Fruit fly (Drosophila melanogaster) whole organism, embryonic: Measurements from ENCODE around the gene Mst85C.
A peak's percentile ranks its signal among the peaks of the same experiment; 100 is the strongest.

Source experiments
- Bgb ChIP-seq: fragments of 200-800 bp; sonication (Bioruptor generic); IDR thresholded peaks from 2 replicates; pipeline ENCODE4 v1.3.6; 2022; ENCODE audit warnings: missing biosample characterization, missing genetic modification characterization; ENCODE audit not compliant: partially characterized antibody
- CG10209 ChIP-seq: fragments of 200-800 bp; sonication (Bioruptor generic); optimal IDR thresholded peaks from 3 replicates; lab custom pipeline; 2017; ENCODE audit warnings: missing biosample characterization, mild to moderate bottlenecking, missing genetic modification characterization, missing genetic modification reagents
- CG12659 ChIP-seq: fragments of 200-800 bp; sonication (Bioruptor generic); optimal IDR thresholded peaks from 3 replicates; lab custom pipeline; 2017; ENCODE audit warnings: mild to moderate bottlenecking, missing biosample characterization, missing genetic modification reagents, missing genetic modification characterization
- CG17359 ChIP-seq: fragments of 200-800 bp; sonication (Bioruptor generic); optimal IDR thresholded peaks from 3 replicates; lab custom pipeline; 2018; ENCODE audit warnings: missing biosample characterization, mild to moderate bottlenecking, missing genetic modification characterization, moderate library complexity
- CG17612 ChIP-seq: fragments of 200-800 bp; sonication (Bioruptor generic); IDR thresholded peaks from 2 replicates; pipeline ENCODE4 v1.3.6; 2022; ENCODE audit warnings: missing biosample characterization, missing genetic modification characterization
- CG2129 ChIP-seq: fragments of 200-800 bp; sonication (Bioruptor generic); IDR thresholded peaks from 2 replicates; pipeline ENCODE4 v1.3.6; 2022; ENCODE audit warnings: missing biosample characterization, missing genetic modification characterization; ENCODE audit not compliant: partially characterized antibody
- CG2199 ChIP-seq: fragments of 200-800 bp; sonication (Bioruptor generic); IDR thresholded peaks from 3 replicates; pipeline ENCODE4 v1.3.6; 2022; ENCODE audit warnings: missing biosample characterization, missing genetic modification characterization
- CG2712 ChIP-seq: fragments of 200-800 bp; optimal IDR thresholded peaks from 3 replicates; lab custom pipeline; 2019; ENCODE audit warnings: missing biosample characterization, mild to moderate bottlenecking, missing genetic modification characterization, moderate library complexity
- CG4404 ChIP-seq: fragments of 200-800 bp; sonication (Bioruptor generic); IDR thresholded peaks from 2 replicates; pipeline ENCODE4 v1.3.6; 2022; ENCODE audit warnings: missing biosample characterization, missing genetic modification characterization
- CG7556 ChIP-seq: fragments of 200-800 bp; sonication (Bioruptor generic); optimal IDR thresholded peaks from 2 replicates; lab custom pipeline; 2017; ENCODE audit warnings: missing biosample characterization, mild to moderate bottlenecking, missing genetic modification characterization
- CG7987 ChIP-seq: fragments of 200-800 bp; sonication (Bioruptor generic); optimal IDR thresholded peaks from 2 replicates; lab custom pipeline; 2018; ENCODE audit warnings: missing biosample characterization, mild to moderate bottlenecking, missing genetic modification characterization, moderate library complexity
- CG8924 ChIP-seq: fragments of 200-800 bp; optimal IDR thresholded peaks from 3 replicates; lab custom pipeline; 2019; ENCODE audit warnings: missing biosample characterization, mild to moderate bottlenecking, missing genetic modification characterization, moderate library complexity
- CrebB ChIP-seq: fragments of 200-800 bp; sonication (Bioruptor generic); optimal IDR thresholded peaks from 3 replicates; lab custom pipeline; 2018; ENCODE audit warnings: missing biosample characterization, mild to moderate bottlenecking, missing genetic modification characterization
- Dip2 ChIP-seq: fragments of 200-800 bp; sonication (Bioruptor generic); IDR thresholded peaks from 2 replicates; pipeline ENCODE4 v1.3.6; 2022; ENCODE audit warnings: missing biosample characterization, missing genetic modification characterization
- Dll ChIP-seq: fragments of 200-800 bp; sonication (Bioruptor generic); IDR thresholded peaks from 4 replicates; pipeline ENCODE4 v1.3.6; 2022; ENCODE audit warnings: missing biosample characterization, missing genetic modification characterization; ENCODE audit not compliant: partially characterized antibody
- Dp ChIP-seq: fragments of 200-800 bp; sonication (Bioruptor generic); optimal IDR thresholded peaks from 2 replicates; lab custom pipeline; 2018; ENCODE audit warnings: missing biosample characterization, mild to moderate bottlenecking, missing genetic modification characterization, moderate library complexity
- E2f2 ChIP-seq: fragments of 200-800 bp; sonication (Bioruptor generic); IDR thresholded peaks from 2 replicates; pipeline ENCODE4 v1.3.6; 2022; ENCODE audit warnings: missing biosample characterization, missing genetic modification characterization
- HLH4C ChIP-seq: fragments of 200-800 bp; sonication (Bioruptor generic); IDR thresholded peaks from 3 replicates; pipeline ENCODE4 v1.3.6; 2022; ENCODE audit warnings: missing biosample characterization, missing genetic modification characterization; ENCODE audit not compliant: partially characterized antibody
- HLHmδ ChIP-seq: fragments of 200-800 bp; sonication (Bioruptor generic); optimal IDR thresholded peaks from 2 replicates; lab custom pipeline; 2018; ENCODE audit warnings: missing biosample characterization, mild to moderate bottlenecking, missing genetic modification characterization, moderate library complexity
- Hey ChIP-seq: fragments of 200-800 bp; sonication (Bioruptor generic); optimal IDR thresholded peaks from 3 replicates; lab custom pipeline; 2018; ENCODE audit warnings: missing biosample characterization, mild to moderate bottlenecking, missing genetic modification characterization
- HmgZ ChIP-seq: fragments of 200-800 bp; sonication (Bioruptor generic); optimal IDR thresholded peaks from 2 replicates; lab custom pipeline; 2018; ENCODE audit warnings: missing biosample characterization, mild to moderate bottlenecking, missing genetic modification characterization
- PHDP ChIP-seq: fragments of 200-800 bp; sonication (Bioruptor generic); optimal IDR thresholded peaks from 3 replicates; lab custom pipeline; 2018; ENCODE audit warnings: missing biosample characterization, mild to moderate bottlenecking, missing genetic modification characterization, moderate library complexity
- Rfx ChIP-seq: fragments of 200-800 bp; sonication (Bioruptor generic); IDR thresholded peaks from 2 replicates; pipeline ENCODE4 v1.3.6; 2022; ENCODE audit warnings: missing biosample characterization, missing genetic modification characterization
- Sin3A ChIP-seq: fragments of >200 bp; optimal IDR thresholded peaks from 2 replicates; lab custom pipeline; 2018
- Six4 ChIP-seq: fragments of 200-800 bp; sonication (Bioruptor generic); optimal IDR thresholded peaks from 2 replicates; lab custom pipeline; 2016; ENCODE audit warnings: missing biosample characterization, missing genetic modification characterization
- Stat92E ChIP-seq, 3 experiments: fragments of >200 bp in 2 of 3; fragments of 200-800 bp in 1 of 3; sonication (Bioruptor generic) in 1 of 3; optimal IDR thresholded peaks; 2 replicates each; lab custom pipeline; 2017 to 2019; ENCODE audit warnings: missing biosample characterization in 3 of 3, missing genetic modification characterization in 3 of 3, mild to moderate bottlenecking in 1 of 3, moderate library complexity in 1 of 3
- cg ChIP-seq: fragments of 200-800 bp; sonication (Bioruptor generic); optimal IDR thresholded peaks from 3 replicates; lab custom pipeline; 2019; ENCODE audit warnings: missing biosample characterization, mild to moderate bottlenecking, missing genetic modification characterization, moderate library complexity
- gem ChIP-seq: fragments of 200-800 bp; sonication (Bioruptor generic); optimal IDR thresholded peaks from 2 replicates; lab custom pipeline; 2019; ENCODE audit warnings: missing biosample characterization, mild to moderate bottlenecking, missing genetic modification characterization, moderate library complexity
- grn ChIP-seq: fragments of 200-800 bp; sonication (Bioruptor generic); optimal IDR thresholded peaks from 3 replicates; lab custom pipeline; 2017; ENCODE audit warnings: missing biosample characterization, missing genetic modification characterization
- inv ChIP-seq: fragments of 200-800 bp; sonication (Bioruptor generic); IDR thresholded peaks from 2 replicates; pipeline ENCODE4 v1.3.6; 2022; ENCODE audit warnings: missing biosample characterization, missing genetic modification characterization; ENCODE audit not compliant: partially characterized antibody
- klu ChIP-seq: fragments of 200-800 bp; sonication (Bioruptor generic); IDR thresholded peaks from 2 replicates; pipeline ENCODE4 v1.3.6; 2022; ENCODE audit warnings: missing biosample characterization, missing genetic modification characterization
- mirr ChIP-seq: fragments of 200-800 bp; sonication (Bioruptor generic); optimal IDR thresholded peaks from 3 replicates; lab custom pipeline; 2018; ENCODE audit warnings: missing biosample characterization, mild to moderate bottlenecking, missing genetic modification characterization
- nmo ChIP-seq: fragments of 200-800 bp; sonication (Bioruptor generic); optimal IDR thresholded peaks from 2 replicates; lab custom pipeline; 2018; ENCODE audit warnings: missing biosample characterization, mild to moderate bottlenecking, missing genetic modification characterization, moderate library complexity
- odd ChIP-seq: fragments of 200-800 bp; sonication (Bioruptor generic); optimal IDR thresholded peaks from 2 replicates; lab custom pipeline; 2017; ENCODE audit warnings: missing biosample characterization, mild to moderate bottlenecking, missing genetic modification characterization
- pros ChIP-seq: fragments of 200-800 bp; sonication (Bioruptor generic); optimal IDR thresholded peaks from 3 replicates; lab custom pipeline; 2019; ENCODE audit warnings: missing biosample characterization, mild to moderate bottlenecking, missing genetic modification characterization, moderate library complexity
- sd ChIP-seq: fragments of 200-800 bp; sonication (Bioruptor generic); optimal IDR thresholded peaks from 3 replicates; lab custom pipeline; 2018; ENCODE audit warnings: missing biosample characterization, mild to moderate bottlenecking, missing genetic modification characterization, moderate library complexity
- sisA ChIP-seq: fragments of 200-800 bp; sonication (Bioruptor generic); IDR thresholded peaks from 2 replicates; pipeline ENCODE4 v1.3.6; 2022; ENCODE audit warnings: missing biosample characterization, missing genetic modification characterization
- stc ChIP-seq: fragments of 200-800 bp; sonication (Bioruptor generic); IDR thresholded peaks from 2 replicates; pipeline ENCODE4 v1.3.6; 2022; ENCODE audit warnings: missing biosample characterization, missing genetic modification characterization
- tin ChIP-seq: fragments of 200-800 bp; sonication (Bioruptor generic); optimal IDR thresholded peaks from 3 replicates; lab custom pipeline; 2016; ENCODE audit warnings: missing biosample characterization, missing genetic modification characterization
- tio ChIP-seq: fragments of 200-800 bp; sonication (Bioruptor generic); optimal IDR thresholded peaks from 2 replicates; lab custom pipeline; 2017; ENCODE audit warnings: missing biosample characterization, missing genetic modification characterization, inconsistent platforms
- tna ChIP-seq: fragments of 200-800 bp; sonication (Bioruptor generic); IDR thresholded peaks from 2 replicates; pipeline ENCODE4 v1.3.6; 2022; ENCODE audit warnings: missing biosample characterization, missing genetic modification characterization; ENCODE audit not compliant: partially characterized antibody
- twi ChIP-seq: fragments of 200-800 bp; optimal IDR thresholded peaks from 2 replicates; lab custom pipeline; 2019; ENCODE audit warnings: missing biosample characterization, mild to moderate bottlenecking, missing genetic modification characterization, moderate library complexity
- tx ChIP-seq: fragments of 200-800 bp; sonication (Bioruptor generic); optimal IDR thresholded peaks from 2 replicates; lab custom pipeline; 2016; ENCODE audit warnings: missing biosample characterization, missing genetic modification characterization

Gene Mst85C

dm6 chr3R:9019689-9020138, 28.7 kb upstream of the Mst85C start, which contains the start of gene tgo (continued):
- TF ChIP-seq sisA (GFP tag; lab: Robert Waterston, UW) (no peak), CG10209 (no peak), tio (GFP tag; lab: Kevin White, UChicago) (no peak), Dp (GFP tag; lab: Kevin White, UChicago) (peak; percentile 61), Hey (tag; lab: Kevin White, UChicago) (no peak), Dip2 (no peak), inv (GFP tag; lab: Robert Waterston, UW) (no peak), HLH4C (GFP tag; lab: Robert Waterston, UW) (peak; percentile 46), Stat92E (GFP tag; optimal IDR thresholded peaks at IDR 0.05; lab: Kevin White, UChicago) (peak in 1 of 3 experiments; percentile 42), CrebB (tag; lab: Kevin White, UChicago) (peak; percentile 13), tx (no peak), sd (peak; percentile 71), CG2712 (tag; lab: Kevin White, UChicago) (peak; percentile 46), CG2129 (no peak), Sin3A (peak; percentile 65), E2f2 (GFP tag; lab: Robert Waterston, UW) (peak; percentile 64), stc (GFP tag; lab: Robert Waterston, UW) (no peak), CG7987 (GFP tag; lab: Kevin White, UChicago) (peak; percentile 7), klu (GFP tag; lab: Robert Waterston, UW) (no peak), CG12659 (GFP tag; lab: Kevin White, UChicago) (peak; percentile 69), Bgb (GFP tag; lab: Robert Waterston, UW) (peak; percentile 31; the same call in 1 of the 2 replicates), cg (peak; percentile 72), Dll (GFP tag; lab: Robert Waterston, UW) (0 out of 4 replicates have a peak, but pooled peaks have one; percentile 58), Rfx (GFP tag; lab: Robert Waterston, UW) (peak; percentile 34; the same call in 1 of the 2 replicates), mirr (GFP tag; lab: Kevin White, UChicago) (peak; percentile 25), odd (peak; percentile 1), nmo (peak; percentile 52), gem (no peak), HmgZ (tag; lab: Kevin White, UChicago) (peak; percentile 85), CG7556 (GFP tag; lab: Kevin White, UChicago) (no peak), PHDP (no peak), tna (no peak), CG8924 (tag; lab: Kevin White, UChicago) (peak; percentile 29), CG4404 (GFP tag; lab: Robert Waterston, UW) (no peak), CG17612 (GFP tag; lab: Robert Waterston, UW) (no peak)

dm6 chr3R:9023934-9024333, 24.5 kb upstream of the Mst85C start:
- TF ChIP-seq CG17359 (tag; lab: Kevin White, UChicago) (no peak), tin (GFP tag; lab: Kevin White, UChicago) (no peak), CG2199 (GFP tag; lab: Robert Waterston, UW) (0 out of 3 replicates have a peak, but pooled peaks have one; percentile 26), grn (GFP tag; lab: Kevin White, UChicago) (peak; percentile 9), twi (tag; lab: Kevin White, UChicago) (peak; percentile 89), HLHmδ (peak; percentile 34), Six4 (GFP tag; lab: Kevin White, UChicago) (peak; percentile 12), pros (GFP tag; lab: Kevin White, UChicago) (peak; percentile 96)
